Worm (Caenorhabditis elegans) whole organism, mixed stage, embryonic: Measurements from ENCODE around the gene dnj-3.
"Not testable (repeated sequence)": the region's sequence is repeated elsewhere in the genome, so short reads cannot be mapped to it uniquely, and the experiment has no call there.

Experiments
- M03D4.4 ChIP-seq: sonication (generic microtip); optimal IDR thresholded peaks from 2 replicates; lab custom pipeline; 2017; ENCODE audit warnings: mild to moderate bottlenecking, missing genetic modification characterization, missing compliant biosample characterization
- bed-3 ChIP-seq: fragments of 200-800 bp; sonication (Bioruptor generic); optimal IDR thresholded peaks from 3 replicates; lab custom pipeline; 2018; ENCODE audit warnings: mild to moderate bottlenecking, missing genetic modification characterization, moderate library complexity, missing compliant biosample characterization
- blmp-1 ChIP-seq: fragments of 150-350 bp; optimal IDR thresholded peaks from 2 replicates; lab custom pipeline; 2014; ENCODE audit warnings: missing biosample characterization, missing genetic modification characterization
- ceh-39 ChIP-seq: fragments of 150-350 bp; optimal IDR thresholded peaks from 2 replicates; lab custom pipeline; 2014; ENCODE audit warnings: missing biosample characterization, missing genetic modification characterization
- ceh-43 ChIP-seq: fragments of 200-800 bp; sonication (Bioruptor generic); optimal IDR thresholded peaks from 2 replicates; lab custom pipeline; 2018; ENCODE audit warnings: mild to moderate bottlenecking, missing genetic modification characterization, moderate library complexity, missing compliant biosample characterization
- ceh-83 ChIP-seq: fragments of 200-800 bp; sonication (Bioruptor generic); optimal IDR thresholded peaks from 2 replicates; lab custom pipeline; 2018; ENCODE audit warnings: mild to moderate bottlenecking, missing genetic modification characterization, missing compliant biosample characterization
- ces-1 ChIP-seq: fragments of 150-350 bp; optimal IDR thresholded peaks from 2 replicates; lab custom pipeline; 2014; ENCODE audit warnings: missing biosample characterization, missing genetic modification reagents, missing genetic modification characterization
- elt-1 ChIP-seq: sonication (generic microtip); optimal IDR thresholded peaks from 2 replicates; lab custom pipeline; 2017; ENCODE audit warnings: missing genetic modification characterization, mild to moderate bottlenecking, missing compliant biosample characterization, antibody characterized with exemption, moderate library complexity, borderline replicate concordance; ENCODE audit not compliant: insufficient read depth
- flh-1 ChIP-seq: fragments of 200-800 bp; sonication (Bioruptor generic); optimal IDR thresholded peaks from 2 replicates; lab custom pipeline; 2018; ENCODE audit warnings: mild to moderate bottlenecking, missing genetic modification characterization, moderate library complexity, missing compliant biosample characterization
- ham-2 ChIP-seq: fragments of 200-800 bp; sonication (Bioruptor generic); optimal IDR thresholded peaks from 2 replicates; lab custom pipeline; 2018; ENCODE audit warnings: mild to moderate bottlenecking, missing genetic modification characterization, missing compliant biosample characterization
- hlh-1 ChIP-seq: fragments of 150-350 bp; optimal IDR thresholded peaks from 2 replicates; lab custom pipeline; 2014; ENCODE audit warnings: missing biosample characterization, missing genetic modification reagents, missing genetic modification characterization
- lin-32 ChIP-seq: fragments of 200-800 bp; sonication (Bioruptor generic); optimal IDR thresholded peaks from 2 replicates; lab custom pipeline; 2018; ENCODE audit warnings: mild to moderate bottlenecking, missing genetic modification characterization, missing compliant biosample characterization
- mab-5 ChIP-seq: fragments of 150-350 bp; optimal IDR thresholded peaks from 2 replicates; lab custom pipeline; 2014; ENCODE audit warnings: missing biosample characterization, missing genetic modification characterization
- mep-1 ChIP-seq: fragments of 150-350 bp; optimal IDR thresholded peaks from 2 replicates; lab custom pipeline; 2017; ENCODE audit warnings: missing biosample characterization, missing genetic modification reagents, missing genetic modification characterization, inconsistent platforms
- mls-2 ChIP-seq: sonication (generic microtip); optimal IDR thresholded peaks from 2 replicates; lab custom pipeline; 2016; ENCODE audit warnings: mild to moderate bottlenecking, missing genetic modification characterization, moderate library complexity, missing compliant biosample characterization
- nhr-12 ChIP-seq: fragments of 150-350 bp; optimal IDR thresholded peaks from 2 replicates; lab custom pipeline; 2014; ENCODE audit warnings: missing biosample characterization, missing genetic modification characterization
- nhr-2 ChIP-seq: fragments of 150-350 bp; optimal IDR thresholded peaks from 2 replicates; lab custom pipeline; 2014; ENCODE audit warnings: missing biosample characterization, missing genetic modification characterization
- nhr-237 ChIP-seq: fragments of 150-350 bp; optimal IDR thresholded peaks from 2 replicates; lab custom pipeline; 2014; ENCODE audit warnings: missing biosample characterization, missing genetic modification characterization
- nhr-28 ChIP-seq: fragments of 150-350 bp; optimal IDR thresholded peaks from 2 replicates; lab custom pipeline; 2014; ENCODE audit warnings: missing biosample characterization, missing genetic modification characterization
- nhr-76 ChIP-seq: sonication (generic microtip); optimal IDR thresholded peaks from 2 replicates; lab custom pipeline; 2017; ENCODE audit warnings: missing biosample characterization, missing genetic modification characterization
- sem-2 ChIP-seq: fragments of 200-800 bp; sonication (Bioruptor generic); optimal IDR thresholded peaks from 2 replicates; lab custom pipeline; 2018; ENCODE audit warnings: mild to moderate bottlenecking, missing genetic modification characterization, missing compliant biosample characterization
- sptf-1 ChIP-seq: sonication (generic microtip); optimal IDR thresholded peaks from 2 replicates; lab custom pipeline; 2017; ENCODE audit warnings: mild to moderate bottlenecking, missing genetic modification characterization, moderate library complexity, missing compliant biosample characterization
- tbx-8 ChIP-seq: fragments of 200-800 bp; sonication (Bioruptor generic); optimal IDR thresholded peaks from 2 replicates; lab custom pipeline; 2018; ENCODE audit warnings: mild to moderate bottlenecking, missing genetic modification characterization, moderate library complexity, missing compliant biosample characterization
- unc-120 ChIP-seq: sonication (generic microtip); optimal IDR thresholded peaks from 2 replicates; lab custom pipeline; 2017; ENCODE audit warnings: missing genetic modification characterization, missing compliant biosample characterization; ENCODE audit not compliant: poor library complexity, severe bottlenecking
- unc-39 ChIP-seq: fragments of 150-350 bp; optimal IDR thresholded peaks from 2 replicates; lab custom pipeline; 2014; ENCODE audit warnings: missing biosample characterization, missing genetic modification characterization
- zip-8 ChIP-seq: fragments of 150-350 bp; optimal IDR thresholded peaks from 2 replicates; lab custom pipeline; 2014; ENCODE audit warnings: missing biosample characterization, missing genetic modification characterization
- ztf-11 ChIP-seq: fragments of 150-350 bp; optimal IDR thresholded peaks from 2 replicates; lab custom pipeline; 2014; ENCODE audit warnings: missing biosample characterization, missing genetic modification characterization

dnj-3 gene

ce11 chrV:15094749-15095148 lies 26.3 kb downstream of the dnj-3 start, which contains the start of gene srx-78:
Gene srx-78 (plus strand): TSS chrV:15095049.
- TF ChIP-seq mep-1 (tag; lab: Kevin White, UChicago) (no peak), flh-1 (GFP tag; lab: Kevin White, UChicago) (no peak), ces-1 (GFP tag; lab: Kevin White, UChicago) (no peak), lin-32 (GFP tag; lab: Kevin White, UChicago) (no peak), mls-2 (tag; lab: Kevin White, UChicago) (no peak), unc-120 (tag; lab: Kevin White, UChicago) (no peak)

ce11 chrV:15099447-15099846 lies 31.0 kb downstream of the dnj-3 start, which contains the start of gene C01G10.1:
Gene C01G10.1 (plus strand): TSS chrV:15099747.
- TF ChIP-seq mab-5 (tag; lab: Kevin White, UChicago) (no peak), elt-1 (tag; lab: Kevin White, UChicago) (peak; percentile 7)

ce11 chrV:15105893-15106598 lies 37.6 kb downstream of the dnj-3 start, which contains the start of gene C01G10.14:
Gene C01G10.14 (minus strand): TSS chrV:15105943.
- not testable (repeated sequence) for TF ChIP-seq tbx-8; nhr-76 (tag; lab: Kevin White, UChicago); M03D4.4

- no peak for TF ChIP-seq ceh-83 (GFP tag; lab: Kevin White, UChicago)
- TF ChIP-seq tbx-8: no peak
- no peak for TF ChIP-seq nhr-2 (tag; lab: Kevin White, UChicago)
- no peak for TF ChIP-seq nhr-237 (tag; lab: Kevin White, UChicago)
- no peak for TF ChIP-seq ham-2 (GFP tag; lab: Kevin White, UChicago)
- no peak for TF ChIP-seq hlh-1
- TF ChIP-seq nhr-76 (tag; lab: Kevin White, UChicago): no peak
- TF ChIP-seq ces-1 (GFP tag; lab: Kevin White, UChicago): no peak
- no peak for TF ChIP-seq mep-1 (tag; lab: Kevin White, UChicago)
- no peak for TF ChIP-seq nhr-12 (tag; lab: Kevin White, UChicago)
- TF ChIP-seq blmp-1 (tag; lab: Kevin White, UChicago): no peak
- TF ChIP-seq unc-120 (tag; lab: Kevin White, UChicago): no peak
Measured at ce11 chrV:15109260-15109659, 40.8 kb downstream of the dnj-3 start, which contains the start of gene Y75B12A.2. Gene Y75B12A.2 (plus strand): TSS chrV:15109560.

- TF ChIP-seq zip-8: no peak
- TF ChIP-seq ztf-11 (tag; lab: Kevin White, UChicago): no peak
- no peak for TF ChIP-seq nhr-28
- no peak for TF ChIP-seq bed-3 (GFP tag; lab: Kevin White, UChicago)
Measured at ce11 chrV:15111660-15112059, 43.2 kb downstream of the dnj-3 start, which contains the start of gene T01G5.7. Gene T01G5.7 (plus strand): TSS chrV:15111960.

DNA sequence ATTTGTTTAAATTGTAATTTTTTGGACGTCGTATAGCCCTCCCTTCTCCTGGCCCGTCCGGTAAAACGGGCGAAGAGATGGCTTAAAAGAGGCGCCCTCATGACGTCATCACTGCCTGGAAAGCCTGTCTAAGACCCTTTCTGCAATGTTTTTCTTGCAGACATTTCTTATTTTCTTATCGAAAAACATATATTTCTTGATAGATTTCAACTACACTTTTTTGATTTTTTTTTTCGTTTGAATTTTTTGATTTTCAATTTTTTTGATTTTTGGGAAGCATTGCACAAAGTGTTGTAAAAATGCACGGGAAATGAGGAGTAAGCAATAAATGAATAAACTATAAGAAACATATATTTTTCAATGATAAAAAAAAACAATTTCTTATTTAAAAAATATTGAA lies 45.5 kb downstream of the dnj-3 start, which contains the start of gene T01G5.6:
Gene T01G5.6 (minus strand): TSS at position 101 of the 400 bp plus-strand sequence.
- TF ChIP-seq sptf-1 (tag; lab: Kevin White, UChicago) (no peak), nhr-2 (tag; lab: Kevin White, UChicago) (no peak), elt-1 (tag; lab: Kevin White, UChicago) (no peak), ceh-43 (GFP tag; lab: Kevin White, UChicago) (no peak), sem-2 (GFP tag; lab: Kevin White, UChicago) (no peak), blmp-1 (tag; lab: Kevin White, UChicago) (no peak)

ce11 chrV:15115968-15116367 lies 47.5 kb downstream of the dnj-3 start, which contains the start of gene T01G5.8:
Gene T01G5.8 (plus strand): TSS chrV:15116268.
- not testable (repeated sequence) for TF ChIP-seq ceh-39 (tag; lab: Kevin White, UChicago); unc-39 (tag; lab: Kevin White, UChicago); tbx-8
